Worm (Caenorhabditis elegans) whole organism, L1 larva: Measurements from ENCODE around the gene kin-29.

ENCODE experiments used
- C04F5.9 ChIP-seq: sonication (generic microtip); optimal IDR thresholded peaks from 2 replicates; lab custom pipeline; 2016; ENCODE audit warnings: missing genetic modification characterization, missing compliant biosample characterization
- C34B4.2 ChIP-seq: sonication (generic microtip); optimal IDR thresholded peaks from 2 replicates; lab custom pipeline; 2017; ENCODE audit warnings: mild to moderate bottlenecking, missing genetic modification characterization, missing compliant biosample characterization
- F16B12.6 ChIP-seq: fragments of 150-350 bp; optimal IDR thresholded peaks from 2 replicates; lab custom pipeline; 2014; ENCODE audit warnings: missing biosample characterization, missing genetic modification characterization
- aha-1 ChIP-seq: fragments of 150-350 bp; optimal IDR thresholded peaks from 2 replicates; lab custom pipeline; 2014; ENCODE audit warnings: missing biosample characterization, missing genetic modification characterization
- ama-1 ChIP-seq: fragments of 150-350 bp; optimal IDR thresholded peaks from 2 replicates; lab custom pipeline; 2014
- blmp-1 ChIP-seq: fragments of 150-350 bp; optimal IDR thresholded peaks from 2 replicates; lab custom pipeline; 2014; ENCODE audit warnings: missing biosample characterization, missing genetic modification characterization
- ceh-63 ChIP-seq: fragments of 200-800 bp; sonication (Bioruptor generic); optimal IDR thresholded peaks from 2 replicates; lab custom pipeline; 2018; ENCODE audit warnings: mild to moderate bottlenecking, missing genetic modification characterization, missing compliant biosample characterization
- ceh-8 ChIP-seq: fragments of 200-800 bp; sonication (Bioruptor generic); optimal IDR thresholded peaks from 2 replicates; lab custom pipeline; 2018; ENCODE audit warnings: mild to moderate bottlenecking, missing genetic modification characterization, moderate library complexity, missing compliant biosample characterization
- ceh-82 ChIP-seq, 3 experiments: fragments of 150-350 bp in 1 of 3; sonication (generic microtip) in 2 of 3; optimal IDR thresholded peaks; 2 replicates each; lab custom pipeline; 2014 to 2017; ENCODE audit warnings: missing biosample characterization in 3 of 3, missing genetic modification characterization in 3 of 3
- ceh-88 ChIP-seq: fragments of 200-800 bp; sonication (Bioruptor generic); IDR thresholded peaks from 2 replicates; pipeline ENCODE4 v1.3.6; 2022; ENCODE audit warnings: missing genetic modification characterization, missing compliant biosample characterization
- ces-1 ChIP-seq: fragments of 150-350 bp; optimal IDR thresholded peaks from 2 replicates; lab custom pipeline; 2014; ENCODE audit warnings: missing biosample characterization, missing genetic modification reagents, missing genetic modification characterization
- dpl-1 ChIP-seq, 3 experiments: fragments of 150-350 bp in 2 of 3; sonication (generic microtip) in 1 of 3; optimal IDR thresholded peaks; 2 replicates each; lab custom pipeline; 2014 to 2017; ENCODE audit warnings: missing biosample characterization in 3 of 3, missing genetic modification characterization in 3 of 3, missing genetic modification reagents in 3 of 3
- efl-3 ChIP-seq: fragments of 200-800 bp; sonication (Bioruptor generic); optimal IDR thresholded peaks from 2 replicates; lab custom pipeline; 2018; ENCODE audit warnings: mild to moderate bottlenecking, missing genetic modification characterization, missing compliant biosample characterization
- egl-13 ChIP-seq: sonication (generic microtip); optimal IDR thresholded peaks from 2 replicates; lab custom pipeline; 2016; ENCODE audit warnings: missing genotype, missing genetic modification reagents, missing genetic modification characterization, missing compliant biosample characterization
- egl-27 ChIP-seq, 2 experiments: fragments of 150-350 bp in 1 of 2; sonication (generic microtip); optimal IDR thresholded peaks; 3 replicates each; lab custom pipeline; 2017 to 2018; ENCODE audit warnings: missing biosample characterization in 2 of 2, missing genetic modification characterization in 2 of 2, missing genetic modification reagents in 2 of 2
- elt-2 ChIP-seq: sonication (generic microtip); optimal IDR thresholded peaks from 2 replicates; lab custom pipeline; 2016; ENCODE audit warnings: missing genetic modification characterization, mild to moderate bottlenecking, inconsistent platforms, missing compliant biosample characterization, missing genetic modification reagents
- elt-3 ChIP-seq, 6 experiments: fragments of 150-350 bp in 1 of 6; sonication (generic microtip); optimal IDR thresholded peaks; 2 replicates each; lab custom pipeline; 2017 to 2018; ENCODE audit warnings: missing biosample characterization in 6 of 6, missing genetic modification characterization in 6 of 6, inconsistent platforms in 1 of 6
- fkh-10 ChIP-seq: sonication (generic microtip); optimal IDR thresholded peaks from 2 replicates; lab custom pipeline; 2017; ENCODE audit warnings: missing biosample characterization, missing genetic modification reagents, missing genetic modification characterization
- fkh-8 ChIP-seq: sonication (generic microtip); optimal IDR thresholded peaks from 2 replicates; lab custom pipeline; 2016; ENCODE audit warnings: mild to moderate bottlenecking, missing genetic modification characterization, missing compliant biosample characterization
- fos-1 ChIP-seq: fragments of 150-350 bp; optimal IDR thresholded peaks from 2 replicates; lab custom pipeline; 2014; ENCODE audit warnings: missing biosample characterization, missing genetic modification characterization
- isw-1 ChIP-seq: fragments of 200-800 bp; sonication (Bioruptor generic); IDR thresholded peaks from 2 replicates; pipeline ENCODE4 v1.3.6; 2022; ENCODE audit warnings: missing genetic modification characterization, missing compliant biosample characterization
- jun-1 ChIP-seq: fragments of 150-350 bp; optimal IDR thresholded peaks from 2 replicates; lab custom pipeline; 2014; ENCODE audit warnings: missing biosample characterization, missing genetic modification reagents, missing genetic modification characterization
- lin-13 ChIP-seq: fragments of 150-350 bp; optimal IDR thresholded peaks from 2 replicates; lab custom pipeline; 2014; ENCODE audit warnings: missing biosample characterization, missing genetic modification reagents, missing genetic modification characterization
- lin-14 ChIP-seq: fragments of 200-800 bp; sonication (Bioruptor generic); optimal IDR thresholded peaks from 2 replicates; lab custom pipeline; 2018; ENCODE audit warnings: mild to moderate bottlenecking, missing genetic modification characterization, moderate library complexity, missing compliant biosample characterization
- mab-9 ChIP-seq: fragments of 200-800 bp; sonication (Bioruptor generic); IDR thresholded peaks from 2 replicates; pipeline ENCODE4 v1.3.6; 2022; ENCODE audit warnings: missing genetic modification reagents, missing genetic modification characterization, missing compliant biosample characterization
- mdl-1 ChIP-seq, 2 experiments: fragments of 150-350 bp; optimal IDR thresholded peaks; 2 replicates each; lab custom pipeline; 2014 to 2017; ENCODE audit warnings: missing biosample characterization in 2 of 2, missing genetic modification characterization in 2 of 2, inconsistent platforms in 1 of 2
- mef-2 ChIP-seq: fragments of 150-350 bp; optimal IDR thresholded peaks from 2 replicates; lab custom pipeline; 2014; ENCODE audit warnings: missing biosample characterization, missing genetic modification characterization
- nhr-12 ChIP-seq: sonication (generic microtip); optimal IDR thresholded peaks from 2 replicates; lab custom pipeline; 2017; ENCODE audit warnings: missing biosample characterization, missing genetic modification characterization
- nhr-20 ChIP-seq: sonication (generic microtip); optimal IDR thresholded peaks from 2 replicates; lab custom pipeline; 2016; ENCODE audit warnings: mild to moderate bottlenecking, missing genetic modification characterization, missing compliant biosample characterization
- nhr-237 ChIP-seq: fragments of 150-350 bp; optimal IDR thresholded peaks from 2 replicates; lab custom pipeline; 2014; ENCODE audit warnings: missing biosample characterization, missing genetic modification characterization
- nhr-28 ChIP-seq: fragments of 150-350 bp; optimal IDR thresholded peaks from 2 replicates; lab custom pipeline; 2014; ENCODE audit warnings: missing biosample characterization, missing genetic modification characterization
- nhr-47 ChIP-seq: sonication (generic microtip); optimal IDR thresholded peaks from 2 replicates; lab custom pipeline; 2016; ENCODE audit warnings: mild to moderate bottlenecking, missing genetic modification characterization, moderate library complexity, missing compliant biosample characterization
- nhr-76 ChIP-seq: sonication (generic microtip); optimal IDR thresholded peaks from 2 replicates; lab custom pipeline; 2017; ENCODE audit warnings: missing biosample characterization, missing genetic modification characterization
- nhr-77 ChIP-seq: fragments of 150-350 bp; optimal IDR thresholded peaks from 2 replicates; lab custom pipeline; 2014; ENCODE audit warnings: missing biosample characterization, missing genetic modification characterization
- nhr-90 ChIP-seq: sonication (generic microtip); optimal IDR thresholded peaks from 2 replicates; lab custom pipeline; 2016; ENCODE audit warnings: mild to moderate bottlenecking, missing genetic modification characterization, missing compliant biosample characterization; ENCODE audit not compliant: poor library complexity
- pag-3 ChIP-seq: sonication (generic microtip); optimal IDR thresholded peaks from 2 replicates; lab custom pipeline; 2017; ENCODE audit warnings: missing genetic modification characterization, mild to moderate bottlenecking, missing compliant biosample characterization, antibody characterized with exemption, borderline replicate concordance; ENCODE audit not compliant: insufficient read depth
- pax-3 ChIP-seq: fragments of 200-800 bp; sonication (Bioruptor generic); optimal IDR thresholded peaks from 2 replicates; lab custom pipeline; 2018; ENCODE audit warnings: mild to moderate bottlenecking, missing genetic modification characterization, moderate library complexity, missing compliant biosample characterization
- pqm-1 ChIP-seq: sonication (generic microtip); optimal IDR thresholded peaks from 3 replicates; lab custom pipeline; 2017; ENCODE audit warnings: missing biosample characterization, missing genetic modification characterization
- skn-1 ChIP-seq: fragments of 150-350 bp; optimal IDR thresholded peaks from 2 replicates; lab custom pipeline; 2014; ENCODE audit warnings: missing biosample characterization, missing genetic modification characterization
- snpc-4 ChIP-seq: fragments of 150-350 bp; optimal IDR thresholded peaks from 2 replicates; lab custom pipeline; 2014; ENCODE audit warnings: missing biosample characterization, missing genetic modification characterization
- snu-23 ChIP-seq: sonication (generic microtip); optimal IDR thresholded peaks from 2 replicates; lab custom pipeline; 2016; ENCODE audit warnings: missing genetic modification characterization, missing compliant biosample characterization
- sox-4 ChIP-seq: sonication (generic microtip); optimal IDR thresholded peaks from 2 replicates; lab custom pipeline; 2016; ENCODE audit warnings: missing genetic modification characterization, missing compliant biosample characterization
- sup-37 ChIP-seq: fragments of 200-800 bp; sonication (Bioruptor generic); optimal IDR thresholded peaks from 2 replicates; lab custom pipeline; 2018; ENCODE audit warnings: mild to moderate bottlenecking, missing genetic modification characterization, missing compliant biosample characterization
- swsn-7 ChIP-seq: sonication (generic microtip); optimal IDR thresholded peaks from 2 replicates; lab custom pipeline; 2016; ENCODE audit warnings: missing genetic modification characterization, missing compliant biosample characterization
- tbx-2 ChIP-seq: sonication (generic microtip); optimal IDR thresholded peaks from 2 replicates; lab custom pipeline; 2016; ENCODE audit warnings: missing genetic modification characterization, missing compliant biosample characterization
- tlp-1 ChIP-seq: fragments of 150-350 bp; optimal IDR thresholded peaks from 2 replicates; lab custom pipeline; 2014; ENCODE audit warnings: missing biosample characterization, missing genetic modification characterization
- unc-62 ChIP-seq: fragments of 150-350 bp; optimal IDR thresholded peaks from 2 replicates; lab custom pipeline; 2014; ENCODE audit warnings: missing biosample characterization, missing genetic modification reagents, missing genetic modification characterization
- unc-86 ChIP-seq: sonication (generic microtip); optimal IDR thresholded peaks from 2 replicates; lab custom pipeline; 2016; ENCODE audit warnings: missing genetic modification characterization, missing compliant biosample characterization
- unc-98 ChIP-seq: fragments of 200-800 bp; sonication (Bioruptor generic); IDR thresholded peaks from 2 replicates; pipeline ENCODE4 v1.3.6; 2022; ENCODE audit warnings: missing genetic modification characterization, missing compliant biosample characterization
- vab-15 ChIP-seq: sonication (generic microtip); optimal IDR thresholded peaks from 2 replicates; lab custom pipeline; 2017; ENCODE audit warnings: missing genotype, mild to moderate bottlenecking, missing genetic modification characterization, missing compliant biosample characterization
- xbp-1 ChIP-seq: sonication (generic microtip); optimal IDR thresholded peaks from 2 replicates; lab custom pipeline; 2016; ENCODE audit warnings: missing genetic modification characterization, missing compliant biosample characterization
- ztf-11 ChIP-seq, 2 experiments: sonication (generic microtip); optimal IDR thresholded peaks; 2 replicates each; lab custom pipeline; 2016 to 2017; ENCODE audit warnings: missing genetic modification characterization in 2 of 2, missing biosample characterization in 1 of 2, missing compliant biosample characterization in 1 of 2
- ztf-4 ChIP-seq: fragments of 150-350 bp; optimal IDR thresholded peaks from 2 replicates; lab custom pipeline; 2014; ENCODE audit warnings: missing biosample characterization, missing genetic modification characterization

kin-29 gene

DNA sequence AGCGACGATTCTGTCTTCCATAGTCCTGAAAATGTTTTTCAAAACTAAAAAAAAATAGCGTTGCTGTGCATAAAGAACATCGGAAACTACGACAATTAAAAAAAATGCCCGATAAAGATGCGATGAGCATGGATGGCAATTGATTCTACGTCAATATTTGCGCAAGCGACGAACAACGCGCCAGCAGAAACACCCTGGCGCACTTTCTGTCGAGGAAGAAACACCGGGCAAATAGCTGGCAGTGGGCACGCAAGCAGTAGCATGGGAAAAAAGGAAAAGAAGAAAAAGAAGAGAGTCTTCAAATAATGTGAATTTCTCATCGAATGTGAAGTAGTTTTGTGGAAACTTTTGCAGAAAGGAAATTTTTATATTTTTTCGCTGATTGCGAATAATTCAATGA is 42.6 kb downstream of the kin-29 start, which contains the start of gene C14A11.9 (continued):
- TF ChIP-seq ama-1 (no peak), snpc-4 (tag; lab: Kevin White, UChicago) (peak; percentile 86), blmp-1 (tag; lab: Kevin White, UChicago) (peak; percentile 69), pqm-1 (tag; lab: Kevin White, UChicago) (no peak), mef-2 (tag; lab: Kevin White, UChicago) (peak; percentile 33), unc-98 (no peak), skn-1 (tag; lab: Kevin White, UChicago) (peak; percentile 89), unc-86 (tag; lab: Kevin White, UChicago) (peak; percentile 95), ceh-88 (GFP tag; lab: Robert Waterston, UW) (peak; percentile 70), tlp-1 (tag; lab: Kevin White, UChicago) (no peak), dpl-1 (GFP tag; optimal IDR thresholded peaks at IDR 0.05; lab: Kevin White, UChicago) (peak; percentile 69 to 80 (median 79)), swsn-7 (tag; lab: Kevin White, UChicago) (peak; percentile 96), snu-23 (GFP tag; lab: Kevin White, UChicago) (peak; percentile 97), nhr-77 (tag; lab: Kevin White, UChicago) (peak; percentile 66), nhr-20 (tag; lab: Kevin White, UChicago) (peak; percentile 94), efl-3 (GFP tag; lab: Kevin White, UChicago) (peak; percentile 52), lin-14 (GFP tag; lab: Kevin White, UChicago) (peak; percentile 94), egl-13 (tag; lab: Kevin White, UChicago) (peak; percentile 93), pag-3 (peak; percentile 35), nhr-237 (no peak), pax-3 (tag; lab: Kevin White, UChicago) (peak; percentile 82), nhr-12 (tag; lab: Kevin White, UChicago) (peak; percentile 2), ceh-8 (GFP tag; lab: Kevin White, UChicago) (peak; percentile 81), nhr-47 (tag; lab: Kevin White, UChicago) (peak; percentile 97), fkh-8 (tag; lab: Kevin White, UChicago) (peak; percentile 91), ceh-63 (no peak), ces-1 (GFP tag; lab: Kevin White, UChicago) (no peak), tbx-2 (peak; percentile 96), fkh-10 (GFP tag; lab: Kevin White, UChicago) (peak; percentile 92), nhr-76 (tag; lab: Kevin White, UChicago) (peak; percentile 13), fos-1 (peak; percentile 89), mdl-1 (tag; optimal IDR thresholded peaks at IDR 0.05; lab: Kevin White, UChicago) (peak in 1 of 2 experiments; percentile 87), unc-62 (no peak), isw-1 (GFP tag; lab: Robert Waterston, UW) (peak; percentile 82), ztf-11 (tag; optimal IDR thresholded peaks at IDR 0.05; lab: Kevin White, UChicago) (peak in 1 of 2 experiments; percentile 66), ztf-4 (tag; lab: Kevin White, UChicago) (peak; percentile 69), nhr-90 (tag; lab: Kevin White, UChicago) (peak; percentile 94), aha-1 (peak; percentile 64), F16B12.6 (tag; lab: Kevin White, UChicago) (peak; percentile 53), jun-1 (peak; percentile 92), nhr-28 (tag; lab: Kevin White, UChicago) (no peak), sox-4 (tag; lab: Kevin White, UChicago) (peak; percentile 68), C34B4.2 (no peak), lin-13 (GFP tag; lab: Kevin White, UChicago) (peak; percentile 91), elt-3 (tag; optimal IDR thresholded peaks at IDR 0.05; lab: Kevin White, UChicago) (peak in 3 of 6 experiments; percentile 29 to 63 (median 35)), mab-9 (GFP tag; lab: Robert Waterston, UW) (peak; percentile 77), C04F5.9 (tag; lab: Kevin White, UChicago) (peak; percentile 71), xbp-1 (tag; lab: Kevin White, UChicago) (peak; percentile 90), vab-15 (tag; lab: Kevin White, UChicago) (no peak), elt-2 (peak; percentile 91), egl-27 (tag; optimal IDR thresholded peaks at IDR 0.05; lab: Kevin White, UChicago) (peak in 1 of 2 experiments; percentile 52), sup-37 (GFP tag; lab: Kevin White, UChicago) (peak; percentile 68), ceh-82 (tag; optimal IDR thresholded peaks at IDR 0.05; lab: Kevin White, UChicago) (peak; percentile 82 to 95 (median 93))
